Worm (Caenorhabditis elegans): Measurements from ENCODE around the gene Y43C5A.4.

Gene Y43C5A.4

ce11 chrIV:10252350-10252792 is 25.4 kb upstream of the Y43C5A.4 start (continued):
- TF ChIP-seq snpc-3.4 (tag; optimal IDR thresholded peaks at IDR 0.05) (no peak), K12H6.12 (tag; optimal IDR thresholded peaks at IDR 0.05) (peak; percentile 93), zfh-2 (GFP tag; conservative IDR thresholded peaks at IDR 0.05) (no peak), nfya-2 (GFP tag; IDR thresholded peaks at IDR 0.05) (no peak), attf-3 (GFP tag; conservative IDR thresholded peaks at IDR 0.05) (0 out of 2 replicates have a peak, but pooled peaks have one; percentile 33), bed-2 (GFP tag; IDR thresholded peaks at IDR 0.05) (no peak), F22D6.2 (tag; optimal IDR thresholded peaks at IDR 0.05) (peak; percentile 46), egrh-3 (GFP tag; IDR thresholded peaks at IDR 0.05) (peak; percentile 76), B0019.2 (GFP tag; conservative IDR thresholded peaks at IDR 0.05) (no peak), nhr-27 (tag; optimal IDR thresholded peaks at IDR 0.05) (no peak), nfyb-1 (GFP tag; IDR thresholded peaks at IDR 0.05) (peak; percentile 79), ztf-6 (GFP tag; IDR thresholded peaks at IDR 0.05) (no peak), nhr-120 (GFP tag; IDR thresholded peaks at IDR 0.05) (no peak), dox-1 (GFP tag; IDR thresholded peaks at IDR 0.05) (peak; percentile 83), lin-40 (tag; optimal IDR thresholded peaks at IDR 0.05) (peak; percentile 91), somi-1 (GFP tag; optimal IDR thresholded peaks at IDR 0.05) (peak; percentile 84), lsl-1 (GFP tag; optimal IDR thresholded peaks at IDR 0.05) (no peak), F37B4.10 (GFP tag; IDR thresholded peaks at IDR 0.05) (no peak), T26A5.8 (tag; optimal IDR thresholded peaks at IDR 0.05) (no peak), Y56A3A.18 (GFP tag; IDR thresholded peaks at IDR 0.05) (no peak), ceh-100 (GFP tag; IDR thresholded peaks at IDR 0.05) (0 out of 2 replicates have a peak, but pooled peaks have one; percentile 10), C17E4.6 (GFP tag; IDR thresholded peaks at IDR 0.05) (no peak), pha-4 (tag; optimal IDR thresholded peaks at IDR 0.05) (no peak), bed-1 (GFP tag; IDR thresholded peaks at IDR 0.05) (no peak), tbx-9 (tag; optimal IDR thresholded peaks at IDR 0.05; ENCODE audit: borderline replicate concordance) (no peak), lin-26 (GFP tag; IDR thresholded peaks at IDR 0.05) (no peak; the same call in 1 of the 2 replicates), sptf-2 (GFP tag; optimal IDR thresholded peaks at IDR 0.05) (no peak), ama-1 (optimal IDR thresholded peaks at IDR 0.05) (no peak), ama-1 (GFP tag; optimal IDR thresholded peaks at IDR 0.05) (no peak), B0261.1 (tag; optimal IDR thresholded peaks at IDR 0.05) (no peak), dpff-1 (tag; optimal IDR thresholded peaks at IDR 0.05) (no peak), atf-7 (tag; optimal IDR thresholded peaks at IDR 0.05) (peak; percentile 93), xnd-1 (tag; optimal IDR thresholded peaks at IDR 0.05) (no peak), attf-6 (GFP tag; IDR thresholded peaks at IDR 0.05) (no peak), aptf-2 (GFP tag; conservative IDR thresholded peaks at IDR 0.05) (no peak), nhr-179 (tag; optimal IDR thresholded peaks at IDR 0.05) (no peak), F55B11.4 (tag; optimal IDR thresholded peaks at IDR 0.05; ENCODE audit: borderline replicate concordance, insufficient read depth) (no peak), tlf-1 (GFP tag; optimal IDR thresholded peaks at IDR 0.05) (peak; percentile 75), madf-3 (GFP tag; IDR thresholded peaks at IDR 0.05) (no peak), pbrm-1 (GFP tag; IDR thresholded peaks at IDR 0.05) (peak; percentile 81), Y95B8A.8 (GFP tag; IDR thresholded peaks at IDR 0.05) (no peak)
